Worm (Caenorhabditis elegans) whole organism, midembryonic: ENCODE measurements around the gene mrps-18.C.

ENCODE experiments used
- T22C8.4 ChIP-seq: fragments of 200-800 bp; sonication (Bioruptor generic); IDR thresholded peaks from 2 replicates; pipeline ENCODE4 v1.3.6; 2022; ENCODE audit warnings: missing genetic modification characterization, missing compliant biosample characterization
- flt-1 ChIP-seq: fragments of 200-800 bp; sonication (Bioruptor generic); IDR thresholded peaks from 2 replicates; pipeline ENCODE4 v1.3.6; 2022; ENCODE audit warnings: missing genetic modification characterization, missing compliant biosample characterization
- klf-2 ChIP-seq: fragments of 200-800 bp; sonication (Bioruptor generic); conservative IDR thresholded peaks from 2 replicates; pipeline ENCODE4 v1.3.6; 2022; ENCODE audit warnings: missing genetic modification reagents, missing genetic modification characterization, missing compliant biosample characterization
- tab-1 ChIP-seq: fragments of 200-800 bp; sonication (Bioruptor generic); IDR thresholded peaks from 2 replicates; pipeline ENCODE4 v1.3.6; 2022; ENCODE audit warnings: missing genetic modification characterization, missing compliant biosample characterization

DNA sequence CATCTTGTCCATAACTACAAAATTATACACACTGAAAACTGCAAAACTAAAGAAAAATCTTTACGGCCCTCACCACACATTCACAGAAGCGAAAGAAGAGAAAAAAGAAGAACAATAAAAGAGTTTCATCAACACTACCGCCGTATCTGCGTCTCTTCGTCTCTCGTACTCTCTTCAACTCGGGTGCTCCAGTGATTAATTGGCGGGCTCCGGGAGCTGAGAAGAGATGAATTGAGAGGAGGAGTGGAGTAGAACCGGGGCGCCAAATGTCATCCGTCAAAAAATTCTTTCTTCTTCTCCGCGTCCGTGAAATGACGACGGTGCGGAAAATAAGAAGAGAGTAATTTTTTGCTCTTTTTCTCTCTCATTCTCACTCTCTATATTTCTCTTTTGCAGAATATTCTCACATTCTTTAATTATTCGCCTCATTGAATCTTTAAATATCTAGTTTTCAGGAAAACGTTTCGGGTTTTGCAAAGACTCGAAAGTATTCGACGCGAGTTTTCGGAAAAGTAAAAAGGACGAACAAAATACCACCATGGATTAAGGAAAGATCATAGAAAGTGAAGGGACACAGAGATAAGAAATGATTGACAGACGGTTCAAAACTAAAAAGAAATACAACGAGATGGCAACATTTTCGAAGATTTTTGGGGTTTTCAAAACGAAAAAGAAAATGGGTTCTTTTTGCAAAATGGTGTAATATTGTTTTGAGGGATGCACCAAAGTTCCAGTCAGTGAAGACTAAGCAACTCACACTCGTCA is 28.3 kb upstream of the mrps-18.C start:
- TF ChIP-seq tab-1 (no peak), flt-1 (GFP tag; lab: Robert Waterston, UW) (no peak), klf-2 (GFP tag; lab: Robert Waterston, UW) (no peak), T22C8.4 (GFP tag; lab: Robert Waterston, UW) (no peak)
